Worm (Caenorhabditis elegans): ENCODE results near the gene cdh-4.

DNA sequence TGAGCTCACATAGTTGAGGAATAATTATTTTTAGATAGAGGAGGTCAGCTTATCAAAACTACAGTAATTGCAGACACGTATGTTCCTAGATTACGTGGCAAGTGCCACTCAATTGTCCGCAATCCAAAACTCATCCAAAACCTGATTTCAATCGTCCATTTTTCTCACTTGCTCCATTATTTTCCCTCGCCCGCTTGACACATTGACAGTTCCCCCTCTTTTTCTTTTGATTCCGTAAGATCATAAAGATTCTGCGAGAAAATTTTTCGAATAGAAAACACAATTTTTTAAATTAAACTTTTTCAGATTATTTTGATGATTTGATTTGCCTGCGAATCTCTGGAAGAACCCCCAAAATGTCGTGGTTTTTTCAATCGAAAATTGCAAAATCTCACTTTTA, 28.6 kb downstream of the cdh-4 start, which contains the start of gene M88.4:
- TF ChIP-seq hlh-30 (tag; optimal IDR thresholded peaks at IDR 0.05; ENCODE audit: insufficient read depth) (no peak), sdc-2 (tag; optimal IDR thresholded peaks at IDR 0.05) (no peak), dmd-4 (tag; optimal IDR thresholded peaks at IDR 0.05; ENCODE audit: borderline replicate concordance) (no peak), pag-3 (tag; optimal IDR thresholded peaks at IDR 0.05; ENCODE audit: borderline replicate concordance) (no peak), nhr-11 (tag; optimal IDR thresholded peaks at IDR 0.05) (no peak), pqm-1 (tag; optimal IDR thresholded peaks at IDR 0.05) (no peak), che-1 (tag; optimal IDR thresholded peaks at IDR 0.05) (no peak), odd-2 (tag; optimal IDR thresholded peaks at IDR 0.05) (no peak)
